Worm (Caenorhabditis elegans) whole organism, mixed stage, embryonic: ENCODE data around the gene cap-1.

Experiments used
- elt-3 ChIP-seq: fragments of 150-350 bp; optimal IDR thresholded peaks from 2 replicates; lab custom pipeline; 2014; ENCODE audit warnings: missing biosample characterization, missing genetic modification characterization
- flh-1 ChIP-seq: fragments of 200-800 bp; sonication (Bioruptor generic); optimal IDR thresholded peaks from 2 replicates; lab custom pipeline; 2018; ENCODE audit warnings: mild to moderate bottlenecking, missing genetic modification characterization, moderate library complexity, missing compliant biosample characterization
- lin-13 ChIP-seq: fragments of 150-350 bp; optimal IDR thresholded peaks from 2 replicates; lab custom pipeline; 2014; ENCODE audit warnings: missing biosample characterization, missing genetic modification characterization
- mep-1 ChIP-seq: fragments of 150-350 bp; optimal IDR thresholded peaks from 2 replicates; lab custom pipeline; 2017; ENCODE audit warnings: missing biosample characterization, missing genetic modification reagents, missing genetic modification characterization, inconsistent platforms
- nhr-76 ChIP-seq: sonication (generic microtip); optimal IDR thresholded peaks from 2 replicates; lab custom pipeline; 2017; ENCODE audit warnings: missing biosample characterization, missing genetic modification characterization
- unc-62 ChIP-seq: fragments of 150-350 bp; optimal IDR thresholded peaks from 2 replicates; lab custom pipeline; 2014; ENCODE audit warnings: missing biosample characterization, missing genetic modification reagents, missing genetic modification characterization
- ztf-11 ChIP-seq: fragments of 150-350 bp; optimal IDR thresholded peaks from 2 replicates; lab custom pipeline; 2014; ENCODE audit warnings: missing biosample characterization, missing genetic modification characterization

- TF ChIP-seq mep-1 = no peak
- TF ChIP-seq lin-13 (tag; lab: Kevin White, UChicago) = no peak
- no peak for TF ChIP-seq ztf-11
- TF ChIP-seq nhr-76 = no peak
- TF ChIP-seq flh-1 = no peak
- no peak for TF ChIP-seq unc-62 (GFP tag; lab: Kevin White, UChicago)
- no peak for TF ChIP-seq elt-3 (tag; lab: Kevin White, UChicago)
Measured at ce11 chrIV:7227072-7227471, 3.0 kb downstream of the cap-1 start, which contains the start of gene R13A1.10.
